Fruit fly (Drosophila melanogaster) whole organism, wandering third instar larva: ENCODE measurements around the gene GstO2.

ENCODE experiments used
- CrebA ChIP-seq: fragments of 200-800 bp; sonication (Bioruptor generic); optimal IDR thresholded peaks from 2 replicates; lab custom pipeline; 2016; ENCODE audit warnings: missing biosample characterization, mild to moderate bottlenecking, missing genetic modification characterization, borderline replicate concordance
- Hr83 ChIP-seq: fragments of 200-300 bp; sonication (Bioruptor generic); optimal IDR thresholded peaks from 2 replicates; lab custom pipeline; 2016; ENCODE audit warnings: missing biosample characterization, mild to moderate bottlenecking, missing genetic modification characterization, moderate library complexity; ENCODE audit not compliant: poor library complexity, severe bottlenecking
- Jra ChIP-seq: sonication (Bioruptor generic); optimal IDR thresholded peaks from 2 replicates; lab custom pipeline; 2016; ENCODE audit warnings: missing biosample characterization, missing genetic modification characterization
- Myc ChIP-seq: fragments of >200 bp; optimal IDR thresholded peaks from 2 replicates; lab custom pipeline; 2017
- N ChIP-seq: fragments of >200 bp; optimal IDR thresholded peaks from 2 replicates; lab custom pipeline; 2018; ENCODE audit warnings: missing biosample characterization, missing external identifiers, missing genetic modification characterization
- OdsH ChIP-seq: fragments of 200-800 bp; sonication (Bioruptor generic); optimal IDR thresholded peaks from 2 replicates; lab custom pipeline; 2016; ENCODE audit warnings: missing biosample characterization, mild to moderate bottlenecking, missing genetic modification characterization
- br ChIP-seq: fragments of 200-800 bp; sonication (Bioruptor generic); optimal IDR thresholded peaks from 2 replicates; lab custom pipeline; 2016; ENCODE audit warnings: missing biosample characterization, missing genetic modification characterization
- fru ChIP-seq: fragments of 200-800 bp; sonication (Bioruptor generic); optimal IDR thresholded peaks from 3 replicates; lab custom pipeline; 2016; ENCODE audit warnings: missing biosample characterization, mild to moderate bottlenecking, missing genetic modification characterization
- jim ChIP-seq: fragments of 175-275, 200-325 bp; sonication (Bioruptor generic); optimal IDR thresholded peaks from 2 replicates; lab custom pipeline; 2016; ENCODE audit warnings: missing biosample characterization, mild to moderate bottlenecking, missing genetic modification characterization
- lola ChIP-seq: fragments of >200 bp; optimal IDR thresholded peaks from 2 replicates; lab custom pipeline; 2017; ENCODE audit warnings: missing biosample characterization, missing genetic modification characterization
- pan ChIP-seq: fragments of >200 bp; optimal IDR thresholded peaks from 2 replicates; lab custom pipeline; 2017

DNA sequence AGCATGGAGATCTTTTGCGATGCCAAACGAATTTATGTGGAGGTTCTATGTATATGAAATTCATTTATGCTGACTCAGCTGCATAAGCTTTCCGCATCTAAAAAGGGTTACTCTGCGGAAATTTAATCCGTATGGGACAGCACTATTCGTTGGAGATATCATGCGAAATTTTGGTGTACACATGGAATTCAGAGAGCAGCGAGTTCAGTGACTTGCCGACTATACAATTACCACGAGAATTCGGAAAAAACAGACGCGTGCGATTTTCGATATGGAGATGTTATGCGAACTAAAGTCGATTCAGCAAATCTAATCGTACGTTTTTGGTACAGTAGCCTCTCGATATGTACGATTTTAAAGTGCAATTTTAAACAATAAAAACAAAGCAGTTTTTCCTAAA lies 4.5 kb upstream of the GstO2 start:
- no peak for TF ChIP-seq br (GFP tag; lab: Kevin White, UChicago)
- no peak for TF ChIP-seq Jra (GFP tag; lab: Kevin White, UChicago)
- no peak for TF ChIP-seq fru
- TF ChIP-seq N (GFP tag; lab: Kevin White, UChicago): no peak
- TF ChIP-seq lola (GFP tag; lab: Kevin White, UChicago): no peak
- TF ChIP-seq Hr83: no peak
- no peak for TF ChIP-seq pan
- TF ChIP-seq OdsH: no peak
- no peak for TF ChIP-seq jim
- no peak for TF ChIP-seq CrebA
- no peak for TF ChIP-seq Myc (lab: Kevin White, UChicago)
